Worm (Caenorhabditis elegans) whole organism, L2 larva: ENCODE measurements around the gene rab-39.
A peak's percentile ranks its signal among the peaks of the same experiment; 100 is the strongest.

Experiments
- F13H6.1 ChIP-seq: sonication (generic microtip); optimal IDR thresholded peaks from 2 replicates; lab custom pipeline; 2016; ENCODE audit warnings: missing genetic modification characterization, missing compliant biosample characterization
- ZK546.5 ChIP-seq: sonication (generic microtip); optimal IDR thresholded peaks from 2 replicates; lab custom pipeline; 2017; ENCODE audit warnings: missing biosample characterization, missing genetic modification characterization
- aly-2 ChIP-seq: fragments of 150-350 bp; optimal IDR thresholded peaks from 2 replicates; lab custom pipeline; 2014; ENCODE audit warnings: missing biosample characterization, missing genetic modification characterization
- ama-1 ChIP-seq: fragments of 150-350 bp; optimal IDR thresholded peaks from 2 replicates; lab custom pipeline; 2018; ENCODE audit warnings: inconsistent platforms
- ceh-16 ChIP-seq: fragments of 150-350 bp; optimal IDR thresholded peaks from 2 replicates; lab custom pipeline; 2014; ENCODE audit warnings: missing biosample characterization, missing genetic modification characterization
- ceh-82 ChIP-seq: fragments of 150-350 bp; optimal IDR thresholded peaks from 2 replicates; lab custom pipeline; 2014; ENCODE audit warnings: missing biosample characterization, missing genetic modification characterization
- crh-2 ChIP-seq: sonication (generic microtip); optimal IDR thresholded peaks from 2 replicates; lab custom pipeline; 2017; ENCODE audit warnings: missing biosample characterization, missing genetic modification characterization
- dmd-4 ChIP-seq: sonication (generic microtip); optimal IDR thresholded peaks from 2 replicates; lab custom pipeline; 2017; ENCODE audit warnings: missing biosample characterization, missing genetic modification characterization
- elt-3 ChIP-seq: sonication (generic microtip); optimal IDR thresholded peaks from 2 replicates; lab custom pipeline; 2017; ENCODE audit warnings: missing biosample characterization, missing genetic modification characterization
- fos-1 ChIP-seq: fragments of 150-350 bp; optimal IDR thresholded peaks from 2 replicates; lab custom pipeline; 2014; ENCODE audit warnings: missing biosample characterization, missing genetic modification characterization
- gmeb-1 ChIP-seq: fragments of 150-350 bp; optimal IDR thresholded peaks from 2 replicates; lab custom pipeline; 2014; ENCODE audit warnings: missing biosample characterization, missing genetic modification characterization
- lin-11 ChIP-seq: fragments of 150-350 bp; sonication (generic microtip); optimal IDR thresholded peaks from 2 replicates; lab custom pipeline; 2014; ENCODE audit warnings: missing biosample characterization, missing genetic modification characterization, inconsistent platforms, mixed read lengths
- lin-13 ChIP-seq: fragments of 150-350 bp; optimal IDR thresholded peaks from 2 replicates; lab custom pipeline; 2014; ENCODE audit warnings: missing biosample characterization, missing genetic modification reagents, missing genetic modification characterization
- lsy-2 ChIP-seq, 2 experiments: fragments of 150-350 bp in 1 of 2; sonication (generic microtip) in 1 of 2; optimal IDR thresholded peaks; 2 replicates each; lab custom pipeline; 2014 to 2017; ENCODE audit warnings: missing biosample characterization in 2 of 2, missing genetic modification characterization in 2 of 2
- mab-5 ChIP-seq: fragments of 150-350 bp; optimal IDR thresholded peaks from 2 replicates; lab custom pipeline; 2014; ENCODE audit warnings: missing biosample characterization, missing genetic modification characterization
- mbf-1 ChIP-seq: sonication (generic microtip); optimal IDR thresholded peaks from 2 replicates; lab custom pipeline; 2017; ENCODE audit warnings: missing biosample characterization, missing genetic modification characterization
- mdl-1 ChIP-seq, 2 experiments: fragments of 150-350 bp in 1 of 2; sonication (generic microtip) in 1 of 2; optimal IDR thresholded peaks; 2 replicates each; lab custom pipeline; 2017; ENCODE audit warnings: missing biosample characterization in 2 of 2, missing genetic modification characterization in 2 of 2
- nhr-10 ChIP-seq: sonication (generic microtip); optimal IDR thresholded peaks from 2 replicates; lab custom pipeline; 2017; ENCODE audit warnings: missing biosample characterization, missing genetic modification characterization
- nhr-12 ChIP-seq: fragments of 150-350 bp; optimal IDR thresholded peaks from 2 replicates; lab custom pipeline; 2014; ENCODE audit warnings: missing biosample characterization, missing genetic modification characterization
- nhr-129 ChIP-seq: fragments of 150-350 bp; optimal IDR thresholded peaks from 2 replicates; lab custom pipeline; 2014; ENCODE audit warnings: missing biosample characterization, missing genetic modification characterization
- nhr-23 ChIP-seq: fragments of 150-350 bp; optimal IDR thresholded peaks from 2 replicates; lab custom pipeline; 2014; ENCODE audit warnings: missing biosample characterization, missing genetic modification reagents, missing genetic modification characterization
- nhr-237 ChIP-seq: fragments of 150-350 bp; optimal IDR thresholded peaks from 2 replicates; lab custom pipeline; 2014; ENCODE audit warnings: missing biosample characterization, missing genetic modification characterization
- nhr-77 ChIP-seq: fragments of 150-350 bp; optimal IDR thresholded peaks from 2 replicates; lab custom pipeline; 2014; ENCODE audit warnings: missing biosample characterization, missing genetic modification characterization
- peb-1 ChIP-seq: fragments of 150-350 bp; optimal IDR thresholded peaks from 2 replicates; lab custom pipeline; 2014; ENCODE audit warnings: missing biosample characterization, missing genetic modification characterization
- sem-4 ChIP-seq: fragments of 150-350 bp; optimal IDR thresholded peaks from 2 replicates; lab custom pipeline; 2014; ENCODE audit warnings: missing biosample characterization, missing genetic modification reagents, missing genetic modification characterization
- skn-1 ChIP-seq: sonication (generic microtip); optimal IDR thresholded peaks from 2 replicates; lab custom pipeline; 2017; ENCODE audit warnings: missing biosample characterization, missing genetic modification characterization
- sma-9 ChIP-seq, 2 experiments: fragments of 150-350 bp in 1 of 2; sonication (generic microtip) in 1 of 2; optimal IDR thresholded peaks; 2 replicates each; lab custom pipeline; 2014 to 2016; ENCODE audit warnings: missing genetic modification characterization in 2 of 2, mild to moderate bottlenecking in 1 of 2, missing biosample characterization in 1 of 2, missing compliant biosample characterization in 1 of 2, missing genetic modification reagents in 1 of 2, moderate library complexity in 1 of 2
- unc-39 ChIP-seq: fragments of 150-350 bp; optimal IDR thresholded peaks from 2 replicates; lab custom pipeline; 2014; ENCODE audit warnings: missing biosample characterization, missing genetic modification characterization
- unc-55 ChIP-seq: fragments of 150-350 bp; sonication (generic microtip); optimal IDR thresholded peaks from 3 replicates; lab custom pipeline; 2014; ENCODE audit warnings: missing biosample characterization, missing genetic modification reagents, missing genetic modification characterization
- ztf-4 ChIP-seq: fragments of 150-350 bp; optimal IDR thresholded peaks from 2 replicates; lab custom pipeline; 2014; ENCODE audit warnings: missing biosample characterization, missing genetic modification characterization

Gene rab-39

ce11 chrII:9306835-9307234, 15.9 kb downstream of the rab-39 start (continued):
- TF ChIP-seq mdl-1 (tag; optimal IDR thresholded peaks at IDR 0.05; lab: Kevin White, UChicago) (no peak), mbf-1 (tag; lab: Kevin White, UChicago) (no peak), fos-1 (no peak), lin-11 (tag; lab: Kevin White, UChicago) (no peak), ztf-4 (tag; lab: Kevin White, UChicago) (peak; percentile 23), ZK546.5 (tag; lab: Kevin White, UChicago) (no peak), F13H6.1 (tag; lab: Kevin White, UChicago) (peak; percentile 57)

- TF ChIP-seq unc-55 (GFP tag; lab: Kevin White, UChicago) (peak; percentile 48), ama-1 (lab: Kevin White, UChicago) (no peak), sem-4 (tag; lab: Kevin White, UChicago) (no peak), mab-5 (no peak), sma-9 (GFP tag; optimal IDR thresholded peaks at IDR 0.05; lab: Kevin White, UChicago) (peak; percentile 32), sma-9 (tag; optimal IDR thresholded peaks at IDR 0.05; lab: Kevin White, UChicago) (no peak), lsy-2 (tag; optimal IDR thresholded peaks at IDR 0.05; lab: Kevin White, UChicago) (peak in 1 of 2 experiments; percentile 15)
Observed at ce11 chrII:9305575-9305974, 17.1 kb downstream of the rab-39 start.

ce11 chrII:9304849-9305248, 17.9 kb downstream of the rab-39 start:
- TF ChIP-seq nhr-23, result no peak
- TF ChIP-seq lin-13 (GFP tag; lab: Kevin White, UChicago), result no peak
- TF ChIP-seq aly-2 (tag; lab: Kevin White, UChicago), result no peak
- TF ChIP-seq unc-55 (GFP tag; lab: Kevin White, UChicago), result no peak
- TF ChIP-seq elt-3 (tag; lab: Kevin White, UChicago), result no peak
- TF ChIP-seq nhr-77, result no peak
- TF ChIP-seq nhr-129 (tag; lab: Kevin White, UChicago), result no peak
- TF ChIP-seq unc-39 (tag; lab: Kevin White, UChicago), result no peak

- TF ChIP-seq unc-55 (GFP tag; lab: Kevin White, UChicago) (peak; percentile 9), nhr-10 (tag; lab: Kevin White, UChicago) (no peak)
Observed at ce11 chrII:9303545-9303944, 19.2 kb downstream of the rab-39 start.

ce11 chrII:9301065-9301464, 21.7 kb downstream of the rab-39 start:
- TF ChIP-seq nhr-23 (no peak), dmd-4 (tag; lab: Kevin White, UChicago) (no peak), nhr-237 (tag; lab: Kevin White, UChicago) (no peak), nhr-12 (tag; lab: Kevin White, UChicago) (no peak), ceh-82 (tag; lab: Kevin White, UChicago) (no peak), F13H6.1 (tag; lab: Kevin White, UChicago) (peak; percentile 42), lin-11 (tag; lab: Kevin White, UChicago) (no peak), crh-2 (peak; percentile 14), fos-1 (peak; percentile 91), sma-9 (GFP tag; optimal IDR thresholded peaks at IDR 0.05; lab: Kevin White, UChicago) (peak; percentile 34), sma-9 (tag; optimal IDR thresholded peaks at IDR 0.05; lab: Kevin White, UChicago) (no peak), peb-1 (tag; lab: Kevin White, UChicago) (no peak), nhr-10 (tag; lab: Kevin White, UChicago) (no peak), skn-1 (tag; lab: Kevin White, UChicago) (no peak)

ce11 chrII:9299679-9300078, 23.0 kb downstream of the rab-39 start:
- no peak for TF ChIP-seq elt-3 (tag; lab: Kevin White, UChicago)
- no peak for TF ChIP-seq ceh-16 (tag; lab: Kevin White, UChicago)
- peak; percentile 1 for TF ChIP-seq F13H6.1 (tag; lab: Kevin White, UChicago)
- peak; percentile 25 for TF ChIP-seq nhr-129 (tag; lab: Kevin White, UChicago)
- peak; percentile 93 for TF ChIP-seq mab-5
- TF ChIP-seq sma-9 (GFP tag; optimal IDR thresholded peaks at IDR 0.05; lab: Kevin White, UChicago), result peak; percentile 23
- no peak for TF ChIP-seq sma-9 (tag; optimal IDR thresholded peaks at IDR 0.05; lab: Kevin White, UChicago)
- no peak for TF ChIP-seq ZK546.5 (tag; lab: Kevin White, UChicago)
- TF ChIP-seq gmeb-1, result no peak
- peak; percentile 23 for TF ChIP-seq unc-55 (GFP tag; lab: Kevin White, UChicago)
- TF ChIP-seq lsy-2 (tag; optimal IDR thresholded peaks at IDR 0.05; lab: Kevin White, UChicago), result peak in 1 of 2 experiments; percentile 21
- TF ChIP-seq, all 48 proteins: peak for 6
